Worm (Caenorhabditis elegans) whole organism, L1 larva: Measurements from ENCODE around the gene W06E11.1.

ENCODE experiments used
- C04F5.9 ChIP-seq: sonication (generic microtip); optimal IDR thresholded peaks from 2 replicates; lab custom pipeline; 2016; ENCODE audit warnings: missing genetic modification characterization, missing compliant biosample characterization
- C34B4.2 ChIP-seq: sonication (generic microtip); optimal IDR thresholded peaks from 2 replicates; lab custom pipeline; 2017; ENCODE audit warnings: mild to moderate bottlenecking, missing genetic modification characterization, missing compliant biosample characterization
- Y116A8C.19 ChIP-seq: sonication (generic microtip); optimal IDR thresholded peaks from 2 replicates; lab custom pipeline; 2016; ENCODE audit warnings: missing compliant biosample characterization, missing genetic modification characterization, borderline replicate concordance
- alr-1 ChIP-seq: fragments of 200-800 bp; sonication (Bioruptor generic); optimal IDR thresholded peaks from 2 replicates; lab custom pipeline; 2018; ENCODE audit warnings: borderline replicate concordance, mild to moderate bottlenecking, missing genetic modification characterization, missing compliant biosample characterization
- ama-1 ChIP-seq: fragments of 150-350 bp; optimal IDR thresholded peaks from 2 replicates; lab custom pipeline; 2014
- blmp-1 ChIP-seq: fragments of 150-350 bp; optimal IDR thresholded peaks from 2 replicates; lab custom pipeline; 2014; ENCODE audit warnings: missing biosample characterization, missing genetic modification characterization
- ceh-63 ChIP-seq: fragments of 200-800 bp; sonication (Bioruptor generic); optimal IDR thresholded peaks from 2 replicates; lab custom pipeline; 2018; ENCODE audit warnings: mild to moderate bottlenecking, missing genetic modification characterization, missing compliant biosample characterization
- ceh-8 ChIP-seq: fragments of 200-800 bp; sonication (Bioruptor generic); optimal IDR thresholded peaks from 2 replicates; lab custom pipeline; 2018; ENCODE audit warnings: mild to moderate bottlenecking, missing genetic modification characterization, moderate library complexity, missing compliant biosample characterization
- ceh-82 ChIP-seq, 3 experiments: fragments of 150-350 bp in 1 of 3; sonication (generic microtip) in 2 of 3; optimal IDR thresholded peaks; 2 replicates each; lab custom pipeline; 2014 to 2017; ENCODE audit warnings: missing biosample characterization in 3 of 3, missing genetic modification characterization in 3 of 3
- ceh-90 ChIP-seq: sonication (generic microtip); optimal IDR thresholded peaks from 2 replicates; lab custom pipeline; 2016; ENCODE audit warnings: missing genetic modification characterization, missing compliant biosample characterization
- egl-27 ChIP-seq, 2 experiments: fragments of 150-350 bp in 1 of 2; sonication (generic microtip); optimal IDR thresholded peaks; 3 replicates each; lab custom pipeline; 2017 to 2018; ENCODE audit warnings: missing biosample characterization in 2 of 2, missing genetic modification characterization in 2 of 2, missing genetic modification reagents in 2 of 2
- elt-3 ChIP-seq, 6 experiments: fragments of 150-350 bp in 1 of 6; sonication (generic microtip); optimal IDR thresholded peaks; 2 replicates each; lab custom pipeline; 2017 to 2018; ENCODE audit warnings: missing biosample characterization in 6 of 6, missing genetic modification characterization in 6 of 6, inconsistent platforms in 1 of 6
- fkh-10 ChIP-seq: sonication (generic microtip); optimal IDR thresholded peaks from 2 replicates; lab custom pipeline; 2017; ENCODE audit warnings: missing biosample characterization, missing genetic modification reagents, missing genetic modification characterization
- fkh-8 ChIP-seq: sonication (generic microtip); optimal IDR thresholded peaks from 2 replicates; lab custom pipeline; 2016; ENCODE audit warnings: mild to moderate bottlenecking, missing genetic modification characterization, missing compliant biosample characterization
- grh-1 ChIP-seq: fragments of 200-800 bp; sonication (Bioruptor generic); IDR thresholded peaks from 2 replicates; pipeline ENCODE4 v1.3.6; 2022; ENCODE audit warnings: missing genetic modification reagents, missing genetic modification characterization, missing compliant biosample characterization
- hlh-17 ChIP-seq: fragments of 200-800 bp; sonication (Bioruptor generic); optimal IDR thresholded peaks from 2 replicates; lab custom pipeline; 2018; ENCODE audit warnings: missing genetic modification characterization, mild to moderate bottlenecking, missing compliant biosample characterization, moderate library complexity, borderline replicate concordance
- irx-1 ChIP-seq: sonication (generic microtip); optimal IDR thresholded peaks from 2 replicates; lab custom pipeline; 2016; ENCODE audit warnings: missing genetic modification characterization, missing compliant biosample characterization
- lin-13 ChIP-seq: fragments of 150-350 bp; optimal IDR thresholded peaks from 2 replicates; lab custom pipeline; 2014; ENCODE audit warnings: missing biosample characterization, missing genetic modification reagents, missing genetic modification characterization
- lin-35 ChIP-seq, 2 experiments: fragments of 150-350 bp; optimal IDR thresholded peaks; 2 replicates each; lab custom pipeline; 2014; ENCODE audit warnings: missing biosample characterization in 2 of 2, missing genetic modification characterization in 2 of 2, missing genetic modification reagents in 2 of 2
- lin-39 ChIP-seq: fragments of 150-350 bp; optimal IDR thresholded peaks from 2 replicates; lab custom pipeline; 2014; ENCODE audit warnings: missing biosample characterization, missing genetic modification reagents, missing genetic modification characterization
- lir-3 ChIP-seq: sonication (generic microtip); optimal IDR thresholded peaks from 2 replicates; lab custom pipeline; 2016; ENCODE audit warnings: mild to moderate bottlenecking, missing genetic modification characterization, moderate library complexity, missing compliant biosample characterization; ENCODE audit not compliant: poor library complexity
- mab-9 ChIP-seq: fragments of 200-800 bp; sonication (Bioruptor generic); IDR thresholded peaks from 2 replicates; pipeline ENCODE4 v1.3.6; 2022; ENCODE audit warnings: missing genetic modification reagents, missing genetic modification characterization, missing compliant biosample characterization
- mdl-1 ChIP-seq, 2 experiments: fragments of 150-350 bp; optimal IDR thresholded peaks; 2 replicates each; lab custom pipeline; 2014 to 2017; ENCODE audit warnings: missing biosample characterization in 2 of 2, missing genetic modification characterization in 2 of 2, inconsistent platforms in 1 of 2
- nhr-12 ChIP-seq: sonication (generic microtip); optimal IDR thresholded peaks from 2 replicates; lab custom pipeline; 2017; ENCODE audit warnings: missing biosample characterization, missing genetic modification characterization
- nhr-20 ChIP-seq: sonication (generic microtip); optimal IDR thresholded peaks from 2 replicates; lab custom pipeline; 2016; ENCODE audit warnings: mild to moderate bottlenecking, missing genetic modification characterization, missing compliant biosample characterization
- nhr-28 ChIP-seq: fragments of 150-350 bp; optimal IDR thresholded peaks from 2 replicates; lab custom pipeline; 2014; ENCODE audit warnings: missing biosample characterization, missing genetic modification characterization
- nhr-47 ChIP-seq: sonication (generic microtip); optimal IDR thresholded peaks from 2 replicates; lab custom pipeline; 2016; ENCODE audit warnings: mild to moderate bottlenecking, missing genetic modification characterization, moderate library complexity, missing compliant biosample characterization
- nhr-71 ChIP-seq: sonication (generic microtip); optimal IDR thresholded peaks from 2 replicates; lab custom pipeline; 2016; ENCODE audit warnings: mild to moderate bottlenecking, missing genetic modification characterization, moderate library complexity, missing compliant biosample characterization
- nhr-76 ChIP-seq: sonication (generic microtip); optimal IDR thresholded peaks from 2 replicates; lab custom pipeline; 2017; ENCODE audit warnings: missing biosample characterization, missing genetic modification characterization
- nhr-84 ChIP-seq: sonication (generic microtip); optimal IDR thresholded peaks from 2 replicates; lab custom pipeline; 2017; ENCODE audit warnings: missing biosample characterization, missing genetic modification characterization
- nhr-85 ChIP-seq: sonication (generic microtip); peaks from one replicate; lab custom pipeline; 2016; ENCODE audit warnings: missing genetic modification characterization, inconsistent platforms, missing compliant biosample characterization
- nhr-90 ChIP-seq: sonication (generic microtip); optimal IDR thresholded peaks from 2 replicates; lab custom pipeline; 2016; ENCODE audit warnings: mild to moderate bottlenecking, missing genetic modification characterization, missing compliant biosample characterization; ENCODE audit not compliant: poor library complexity
- pag-3 ChIP-seq: sonication (generic microtip); optimal IDR thresholded peaks from 2 replicates; lab custom pipeline; 2017; ENCODE audit warnings: missing genetic modification characterization, mild to moderate bottlenecking, missing compliant biosample characterization, antibody characterized with exemption, borderline replicate concordance; ENCODE audit not compliant: insufficient read depth
- rnt-1 ChIP-seq: sonication (generic microtip); optimal IDR thresholded peaks from 2 replicates; lab custom pipeline; 2016; ENCODE audit warnings: mild to moderate bottlenecking, missing genetic modification characterization, moderate library complexity, missing compliant biosample characterization
- snu-23 ChIP-seq: sonication (generic microtip); optimal IDR thresholded peaks from 2 replicates; lab custom pipeline; 2016; ENCODE audit warnings: missing genetic modification characterization, missing compliant biosample characterization
- sox-4 ChIP-seq: sonication (generic microtip); optimal IDR thresholded peaks from 2 replicates; lab custom pipeline; 2016; ENCODE audit warnings: missing genetic modification characterization, missing compliant biosample characterization
- sptf-1 ChIP-seq: fragments of 150-350 bp; optimal IDR thresholded peaks from 2 replicates; lab custom pipeline; 2014; ENCODE audit warnings: missing biosample characterization, missing genetic modification characterization
- sup-37 ChIP-seq: fragments of 200-800 bp; sonication (Bioruptor generic); optimal IDR thresholded peaks from 2 replicates; lab custom pipeline; 2018; ENCODE audit warnings: mild to moderate bottlenecking, missing genetic modification characterization, missing compliant biosample characterization
- tlp-1 ChIP-seq: fragments of 150-350 bp; optimal IDR thresholded peaks from 2 replicates; lab custom pipeline; 2014; ENCODE audit warnings: missing biosample characterization, missing genetic modification characterization
- unc-130 ChIP-seq: fragments of 150-350 bp; optimal IDR thresholded peaks from 2 replicates; lab custom pipeline; 2017; ENCODE audit warnings: missing biosample characterization, missing genetic modification characterization, inconsistent platforms
- unc-30 ChIP-seq: sonication (generic microtip); optimal IDR thresholded peaks from 2 replicates; lab custom pipeline; 2017; ENCODE audit warnings: missing biosample characterization, missing genetic modification characterization
- unc-86 ChIP-seq: sonication (generic microtip); optimal IDR thresholded peaks from 2 replicates; lab custom pipeline; 2016; ENCODE audit warnings: missing genetic modification characterization, missing compliant biosample characterization
- unc-98 ChIP-seq: fragments of 200-800 bp; sonication (Bioruptor generic); IDR thresholded peaks from 2 replicates; pipeline ENCODE4 v1.3.6; 2022; ENCODE audit warnings: missing genetic modification characterization, missing compliant biosample characterization
- vab-15 ChIP-seq: sonication (generic microtip); optimal IDR thresholded peaks from 2 replicates; lab custom pipeline; 2017; ENCODE audit warnings: missing genotype, mild to moderate bottlenecking, missing genetic modification characterization, missing compliant biosample characterization
- zag-1 ChIP-seq: fragments of 150-350 bp; optimal IDR thresholded peaks from 2 replicates; lab custom pipeline; 2014; ENCODE audit warnings: missing biosample characterization, missing genetic modification characterization
- zip-4 ChIP-seq: fragments of 200-800 bp; sonication (Bioruptor generic); optimal IDR thresholded peaks from 2 replicates; lab custom pipeline; 2018; ENCODE audit warnings: mild to moderate bottlenecking, missing genetic modification characterization, moderate library complexity, missing compliant biosample characterization
- ztf-11 ChIP-seq, 2 experiments: sonication (generic microtip); optimal IDR thresholded peaks; 2 replicates each; lab custom pipeline; 2016 to 2017; ENCODE audit warnings: missing genetic modification characterization in 2 of 2, missing biosample characterization in 1 of 2, missing compliant biosample characterization in 1 of 2
- ztf-4 ChIP-seq: fragments of 150-350 bp; optimal IDR thresholded peaks from 2 replicates; lab custom pipeline; 2014; ENCODE audit warnings: missing biosample characterization, missing genetic modification characterization

The W06E11.1 gene

ce11 chrIII:638319-638718 is 3.5 kb upstream of the W06E11.1 start, which contains the start of gene sbds-1:
Gene sbds-1 (minus strand): TSS chrIII:638419.
- TF ChIP-seq lin-13 (GFP tag; lab: Kevin White, UChicago): no peak
- TF ChIP-seq nhr-20 (tag; lab: Kevin White, UChicago): no peak
- no peak for TF ChIP-seq ceh-8
- TF ChIP-seq ztf-4 (tag; lab: Kevin White, UChicago): no peak
- TF ChIP-seq nhr-76: no peak

- TF ChIP-seq nhr-12 (tag; lab: Kevin White, UChicago) (no peak), zag-1 (tag; lab: Kevin White, UChicago) (peak; percentile 34), mab-9 (GFP tag; lab: Robert Waterston, UW) (peak; percentile 41; the same call in 1 of the 2 replicates), sox-4 (tag; lab: Kevin White, UChicago) (peak; percentile 43), sptf-1 (tag; lab: Kevin White, UChicago) (no peak), nhr-47 (tag; lab: Kevin White, UChicago) (peak; percentile 88), ceh-90 (tag; lab: Kevin White, UChicago) (peak; percentile 66), ama-1 (lab: Kevin White, UChicago) (no peak), irx-1 (tag; lab: Kevin White, UChicago) (peak; percentile 77), blmp-1 (tag; lab: Kevin White, UChicago) (peak; percentile 18), nhr-85 (tag; lab: Kevin White, UChicago) (peak; percentile 86), nhr-71 (peak; percentile 87), C34B4.2 (tag; lab: Kevin White, UChicago) (no peak), unc-86 (peak; percentile 47), ceh-82 (tag; optimal IDR thresholded peaks at IDR 0.05; lab: Kevin White, UChicago) (peak; percentile 20 to 64 (median 21)), lin-35 (GFP tag; optimal IDR thresholded peaks at IDR 0.05; lab: Kevin White, UChicago) (peak; percentile 60 to 75), nhr-28 (tag; lab: Kevin White, UChicago) (no peak), unc-30 (tag; lab: Kevin White, UChicago) (no peak), egl-27 (tag; optimal IDR thresholded peaks at IDR 0.05; lab: Kevin White, UChicago) (no peak), fkh-10 (GFP tag; lab: Kevin White, UChicago) (peak; percentile 24), vab-15 (tag; lab: Kevin White, UChicago) (no peak), nhr-84 (tag; lab: Kevin White, UChicago) (no peak), pag-3 (no peak), snu-23 (GFP tag; lab: Kevin White, UChicago) (peak; percentile 81), ztf-4 (tag; lab: Kevin White, UChicago) (no peak), lin-13 (GFP tag; lab: Kevin White, UChicago) (peak; percentile 19), Y116A8C.19 (peak; percentile 3), rnt-1 (tag; lab: Kevin White, UChicago) (peak; percentile 76), lin-39 (tag; lab: Kevin White, UChicago) (peak; percentile 4), tlp-1 (tag; lab: Kevin White, UChicago) (no peak), sup-37 (GFP tag; lab: Kevin White, UChicago) (no peak), alr-1 (no peak), ceh-63 (peak; percentile 40), mdl-1 (tag; optimal IDR thresholded peaks at IDR 0.05; lab: Kevin White, UChicago) (no peak), fkh-8 (tag; lab: Kevin White, UChicago) (peak; percentile 90), ztf-11 (tag; optimal IDR thresholded peaks at IDR 0.05; lab: Kevin White, UChicago) (peak in 1 of 2 experiments; percentile 76), ceh-8 (peak; percentile 13), unc-98 (peak; percentile 80), nhr-90 (tag; lab: Kevin White, UChicago) (peak; percentile 88), hlh-17 (GFP tag; lab: Kevin White, UChicago) (no peak), C04F5.9 (peak; percentile 56), elt-3 (tag; optimal IDR thresholded peaks at IDR 0.05; lab: Kevin White, UChicago) (no peak), zip-4 (no peak), lir-3 (tag; lab: Kevin White, UChicago) (no peak), unc-130 (tag; lab: Kevin White, UChicago) (peak; percentile 44), grh-1 (no peak)
These were observed 1.6 kb upstream of the W06E11.1 start, which contains the start of the genes tag-266 and tag-267 for ce11 chrIII:640198-640803. Gene tag-266 (minus strand): TSS chrIII:640226. Gene tag-267 (plus strand): TSS chrIII:640790.
